Fruit fly (Drosophila melanogaster) whole organism, adult: ENCODE results near the gene Yp1.

Experiments
- CG11617 ChIP-seq: fragments of 200-800 bp; sonication (Bioruptor generic); optimal IDR thresholded peaks from 2 replicates; lab custom pipeline; 2017; ENCODE audit warnings: mild to moderate bottlenecking, missing biosample characterization, missing genetic modification reagents, missing genetic modification characterization
- CG12768 ChIP-seq: fragments of 200-800 bp; sonication (Bioruptor generic); optimal IDR thresholded peaks from 2 replicates; lab custom pipeline; 2017; ENCODE audit warnings: missing biosample characterization, missing genetic modification characterization, mild to moderate bottlenecking, moderate library complexity, missing genetic modification reagents
- CG14711 ChIP-seq: fragments of 200-800 bp; sonication (Bioruptor generic); optimal IDR thresholded peaks from 2 replicates; lab custom pipeline; 2018; ENCODE audit warnings: missing biosample characterization, mild to moderate bottlenecking, missing genetic modification characterization, moderate library complexity
- CG1620 ChIP-seq: fragments of 200-800 bp; sonication (Bioruptor generic); optimal IDR thresholded peaks from 2 replicates; lab custom pipeline; 2016; ENCODE audit warnings: missing biosample characterization, missing genetic modification characterization
- CG33017 ChIP-seq: fragments of 200-800 bp; sonication (Bioruptor generic); optimal IDR thresholded peaks from 2 replicates; lab custom pipeline; 2018; ENCODE audit warnings: missing biosample characterization, mild to moderate bottlenecking, missing genetic modification characterization, moderate library complexity
- CG5204 ChIP-seq: fragments of 200-800 bp; sonication (Bioruptor generic); optimal IDR thresholded peaks from 2 replicates; lab custom pipeline; 2016; ENCODE audit warnings: missing biosample characterization, missing genetic modification characterization
- CG7045 ChIP-seq: fragments of 200-800 bp; sonication (Bioruptor generic); optimal IDR thresholded peaks from 2 replicates; lab custom pipeline; 2017; ENCODE audit warnings: missing biosample characterization, mild to moderate bottlenecking, missing genetic modification characterization
- CG7101 ChIP-seq: fragments of 200-800 bp; sonication (Bioruptor generic); optimal IDR thresholded peaks from 2 replicates; lab custom pipeline; 2018; ENCODE audit warnings: missing biosample characterization, mild to moderate bottlenecking, missing genetic modification characterization, moderate library complexity
- Clk ChIP-seq: fragments of 200-800 bp; sonication (Bioruptor generic); optimal IDR thresholded peaks from 2 replicates; lab custom pipeline; 2017; ENCODE audit warnings: missing biosample characterization, missing genetic modification characterization
- Crg-1 ChIP-seq: fragments of 200-800 bp; sonication (Bioruptor generic); optimal IDR thresholded peaks from 2 replicates; lab custom pipeline; 2016; ENCODE audit warnings: missing biosample characterization, missing genetic modification characterization
- Hr96 ChIP-seq: fragments of 200-800 bp; sonication (Bioruptor generic); optimal IDR thresholded peaks from 2 replicates; lab custom pipeline; 2016; ENCODE audit warnings: missing biosample characterization, missing genetic modification characterization
- Mnt ChIP-seq: fragments of 200-800 bp; sonication (Bioruptor generic); optimal IDR thresholded peaks from 2 replicates; lab custom pipeline; 2016; ENCODE audit warnings: missing biosample characterization, mild to moderate bottlenecking, missing genetic modification characterization
- bab1 ChIP-seq: fragments of 200-800 bp; sonication (Bioruptor generic); optimal IDR thresholded peaks from 3 replicates; lab custom pipeline; 2019; ENCODE audit warnings: missing biosample characterization, mild to moderate bottlenecking, missing genetic modification characterization, moderate library complexity
- cic ChIP-seq: fragments of 200-800 bp; sonication (Bioruptor generic); optimal IDR thresholded peaks from 2 replicates; lab custom pipeline; 2017; ENCODE audit warnings: missing biosample characterization, mild to moderate bottlenecking, missing genetic modification characterization, moderate library complexity
- cnc ChIP-seq, 2 experiments: fragments of >200 bp; optimal IDR thresholded peaks; 2 replicates each; lab custom pipeline; 2017
- kay ChIP-seq: fragments of 200-800 bp; sonication (Bioruptor generic); peaks from one replicate; lab custom pipeline; 2016; ENCODE audit warnings: missing biosample characterization, missing genetic modification characterization, borderline replicate concordance
- ovo ChIP-seq: fragments of 200-800 bp; sonication (Bioruptor generic); optimal IDR thresholded peaks from 2 replicates; lab custom pipeline; 2016; ENCODE audit warnings: missing biosample characterization, missing genetic modification characterization
- pad ChIP-seq: fragments of 200-800 bp; sonication (Bioruptor generic); optimal IDR thresholded peaks from 3 replicates; lab custom pipeline; 2017; ENCODE audit warnings: missing biosample characterization, missing genetic modification characterization, mild to moderate bottlenecking, moderate library complexity, missing genetic modification reagents
- tj ChIP-seq: fragments of 200-800 bp; sonication (Bioruptor generic); optimal IDR thresholded peaks from 3 replicates; lab custom pipeline; 2017; ENCODE audit warnings: missing biosample characterization, mild to moderate bottlenecking, missing genetic modification characterization, moderate library complexity
- toe ChIP-seq: fragments of 200-800 bp; sonication (Bioruptor generic); optimal IDR thresholded peaks from 2 replicates; lab custom pipeline; 2016; ENCODE audit warnings: missing biosample characterization, missing genetic modification characterization

The Yp1 gene

DNA sequence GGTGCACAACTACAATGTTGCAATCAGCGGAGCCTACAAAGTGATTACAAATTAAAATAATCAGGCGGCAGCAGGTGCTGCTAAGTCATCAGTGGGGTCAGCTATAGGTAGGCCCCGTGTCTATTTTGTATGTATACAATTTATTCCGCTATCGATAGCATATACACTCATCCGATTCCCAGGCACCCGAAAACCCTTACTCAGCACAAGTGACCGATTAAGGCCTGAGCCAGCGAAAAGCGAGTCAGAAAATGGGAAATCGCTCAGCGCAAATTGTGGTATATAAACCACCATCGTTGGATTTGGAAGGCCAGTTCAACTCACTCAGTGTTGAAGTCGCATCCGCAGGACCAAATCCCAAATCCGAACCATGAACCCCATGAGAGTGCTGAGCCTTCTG, at the start of gene Yp1:
TSS of gene Yp1 (plus strand) at position 265 of the 400 bp plus-strand sequence.
- TF ChIP-seq tj (GFP tag; lab: Kevin White, UChicago) (peak; percentile 99), CG7045 (GFP tag; lab: Kevin White, UChicago) (no peak), pad (GFP tag; lab: Kevin White, UChicago) (no peak), CG12768 (no peak)

DNA sequence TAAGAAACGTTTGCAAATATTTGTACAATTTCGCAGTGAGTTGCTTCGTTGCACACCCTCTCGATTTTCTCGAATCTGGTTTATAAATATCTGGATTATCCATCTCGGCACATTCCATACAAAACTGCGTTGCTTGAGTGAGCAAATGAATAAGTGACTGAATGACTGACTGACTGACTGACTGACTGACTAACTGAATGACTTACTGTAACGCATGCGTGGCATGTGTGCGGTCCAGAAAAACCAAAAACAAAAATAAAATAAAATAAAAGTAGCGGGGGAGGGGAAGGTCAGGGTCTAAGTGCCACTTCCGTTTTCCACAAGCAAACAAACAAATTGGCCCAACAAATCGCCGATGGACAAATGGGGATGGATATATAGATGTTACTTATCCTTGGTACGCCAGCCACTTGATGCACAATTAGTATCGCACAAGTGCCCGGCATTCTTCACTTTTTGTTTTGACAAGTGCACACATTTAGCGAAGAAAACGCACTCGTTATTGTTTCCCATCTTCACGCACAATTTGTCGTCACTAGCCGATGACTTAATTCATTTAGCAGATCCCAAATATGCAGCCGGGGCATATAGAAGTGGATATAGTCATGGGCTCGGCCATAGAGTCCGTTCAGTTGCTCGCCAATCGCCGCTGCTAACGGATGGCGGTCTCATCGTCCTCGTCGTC, 44.9 kb upstream of the Yp1 start, which contains the start of gene CG33557:
TSS of gene CG33557 (plus strand) at position 635 of the 685 bp plus-strand sequence.
- TF ChIP-seq CG14711: no peak
- TF ChIP-seq cic: no peak
- TF ChIP-seq tj (GFP tag; lab: Kevin White, UChicago): no peak
- no peak for TF ChIP-seq ovo
- TF ChIP-seq CG7101 (tag; lab: Kevin White, UChicago): no peak

DNA sequence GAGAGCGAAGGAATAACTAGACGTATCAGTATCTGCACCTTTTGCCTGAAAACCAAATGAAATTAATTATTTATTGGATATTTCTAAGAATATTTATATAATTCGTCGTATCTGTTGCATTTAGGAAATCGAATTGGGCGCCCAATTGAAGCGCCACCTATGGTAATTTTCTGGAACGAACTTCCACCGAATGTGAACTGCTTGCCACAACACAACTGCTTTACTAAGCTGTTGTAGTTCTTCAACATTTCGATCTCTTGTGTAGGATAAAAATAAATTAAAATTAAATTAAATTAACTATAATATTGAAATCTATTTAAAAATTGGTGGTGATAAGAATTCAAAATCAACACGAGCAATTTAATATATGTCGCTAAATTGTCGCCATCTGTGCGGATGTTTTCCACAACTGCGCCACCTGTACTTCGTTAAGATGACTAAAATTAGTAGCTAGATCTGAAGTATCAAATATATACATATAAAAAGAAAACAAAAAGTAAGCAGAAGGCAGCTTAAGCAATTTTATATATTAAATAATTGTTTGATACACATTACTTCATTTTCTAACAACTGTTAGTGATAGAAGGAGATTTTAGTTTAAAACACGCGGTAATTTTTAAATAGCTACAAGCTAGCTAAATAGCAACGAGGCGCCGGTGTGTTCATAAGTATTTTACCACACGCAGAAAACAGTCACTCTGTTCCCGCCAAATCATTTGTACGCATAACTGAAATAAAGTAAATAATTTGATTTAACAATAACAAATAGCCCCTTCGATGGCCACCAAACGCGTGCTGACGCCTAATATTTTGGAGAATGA, 43.6 kb upstream of the Yp1 start, which contains the start of gene Dna2:
TSS of gene Dna2 (plus strand) at position 688 of the 821 bp plus-strand sequence.
- no peak for TF ChIP-seq toe
- TF ChIP-seq CG1620: no peak
- TF ChIP-seq CG12768: no peak
- TF ChIP-seq CG7045 (GFP tag; lab: Kevin White, UChicago): no peak
- no peak for TF ChIP-seq Clk (GFP tag; lab: Kevin White, UChicago)
- no peak for TF ChIP-seq Mnt (GFP tag; lab: Kevin White, UChicago)
- TF ChIP-seq pad (GFP tag; lab: Kevin White, UChicago): peak; percentile 0
- TF ChIP-seq CG14711: no peak
- TF ChIP-seq kay (GFP tag; lab: Kevin White, UChicago): no peak
- peak; percentile 18 for TF ChIP-seq Hr96
- TF ChIP-seq cic: no peak
- TF ChIP-seq ovo: no peak
- TF ChIP-seq Crg-1 (GFP tag; lab: Kevin White, UChicago): peak; percentile 12
- TF ChIP-seq cnc (optimal IDR thresholded peaks at IDR 0.05; lab: Kevin White, UChicago): no peak
- no peak for TF ChIP-seq CG7101 (tag; lab: Kevin White, UChicago)
- TF ChIP-seq CG11617: no peak
- no peak for TF ChIP-seq CG33017 (tag; lab: Kevin White, UChicago)
- TF ChIP-seq CG5204 (GFP tag; lab: Kevin White, UChicago): no peak
- TF ChIP-seq tj (GFP tag; lab: Kevin White, UChicago): no peak
- TF ChIP-seq bab1 (GFP tag; lab: Kevin White, UChicago): no peak

DNA sequence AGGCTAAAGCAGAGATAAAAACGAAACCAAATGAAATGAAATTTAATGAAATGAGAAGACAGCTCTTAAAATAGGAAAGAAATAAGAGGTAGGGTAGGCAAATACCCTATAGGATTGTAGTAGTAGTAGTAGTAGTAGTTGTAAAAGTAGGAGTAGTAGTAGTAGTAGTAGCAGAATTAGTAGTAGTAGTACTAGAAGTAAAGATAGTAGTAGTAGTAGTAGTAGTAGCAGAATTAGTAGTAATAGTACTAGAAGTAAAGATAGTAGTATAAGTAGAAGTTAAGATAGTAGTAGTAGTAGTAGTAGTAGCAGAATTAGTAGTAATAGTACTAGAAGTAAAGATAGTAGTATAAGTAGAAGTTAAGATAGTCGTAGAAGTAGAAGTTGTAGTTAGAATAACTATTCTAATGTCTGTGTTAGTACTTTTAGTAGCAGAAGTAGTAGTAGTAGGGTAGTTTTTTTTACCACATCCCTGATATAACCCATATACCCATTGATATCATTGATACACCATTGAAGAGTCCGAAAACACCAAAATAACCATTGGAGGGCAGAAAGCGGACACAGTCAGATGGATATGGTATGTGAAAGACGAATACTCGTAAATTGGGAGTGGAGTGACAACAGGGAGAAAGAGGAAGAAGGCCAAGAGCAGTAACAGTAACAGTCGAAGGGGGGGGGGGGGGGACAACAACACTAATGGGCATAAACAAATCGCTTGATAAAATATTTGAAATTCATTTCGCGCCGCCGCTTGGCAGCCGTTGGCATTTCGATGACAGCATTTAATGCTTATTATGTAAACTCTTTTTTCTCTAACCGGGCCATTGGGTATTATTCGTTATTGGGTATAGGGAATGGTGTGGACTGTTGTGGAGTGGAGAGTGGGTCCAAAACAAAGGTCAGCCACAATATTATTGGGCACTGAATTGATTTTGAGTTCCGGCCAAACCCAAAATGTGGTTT, 38.6 kb upstream of the Yp1 start:
- TF ChIP-seq cic (no peak), toe (no peak), CG7101 (tag; lab: Kevin White, UChicago) (no peak), CG12768 (no peak), bab1 (GFP tag; lab: Kevin White, UChicago) (no peak)

DNA sequence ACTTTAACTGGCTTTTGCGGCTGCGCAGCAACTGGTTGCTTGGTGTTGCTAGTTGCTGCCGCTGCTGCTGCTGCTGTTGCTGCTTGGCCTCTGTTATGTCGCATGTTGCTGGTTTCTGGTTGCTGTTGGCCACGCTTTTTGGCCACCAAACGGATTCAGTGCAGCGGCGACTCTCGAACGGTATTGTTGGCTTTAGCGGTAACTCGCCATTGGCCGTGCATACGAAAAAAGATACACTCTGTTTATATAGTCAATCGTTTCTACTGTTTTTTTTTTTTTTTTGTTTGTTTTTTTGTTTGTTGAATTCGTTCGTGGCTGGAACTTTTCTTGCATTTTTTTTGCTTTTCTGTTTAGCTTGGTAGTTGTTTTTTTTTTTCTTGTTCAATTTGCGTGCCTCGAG, 36.9 kb upstream of the Yp1 start, which contains the start of gene Cht6:
TSS of gene Cht6 (plus strand) at position 122 of the 400 bp plus-strand sequence.
- TF ChIP-seq tj (GFP tag; lab: Kevin White, UChicago) (no peak), CG7101 (tag; lab: Kevin White, UChicago) (no peak), Hr96 (no peak), CG14711 (no peak), CG1620 (no peak), kay (GFP tag; lab: Kevin White, UChicago) (no peak), toe (no peak), Crg-1 (GFP tag; lab: Kevin White, UChicago) (no peak), CG7045 (GFP tag; lab: Kevin White, UChicago) (no peak), pad (GFP tag; lab: Kevin White, UChicago) (no peak), CG33017 (tag; lab: Kevin White, UChicago) (no peak), bab1 (GFP tag; lab: Kevin White, UChicago) (no peak)

DNA sequence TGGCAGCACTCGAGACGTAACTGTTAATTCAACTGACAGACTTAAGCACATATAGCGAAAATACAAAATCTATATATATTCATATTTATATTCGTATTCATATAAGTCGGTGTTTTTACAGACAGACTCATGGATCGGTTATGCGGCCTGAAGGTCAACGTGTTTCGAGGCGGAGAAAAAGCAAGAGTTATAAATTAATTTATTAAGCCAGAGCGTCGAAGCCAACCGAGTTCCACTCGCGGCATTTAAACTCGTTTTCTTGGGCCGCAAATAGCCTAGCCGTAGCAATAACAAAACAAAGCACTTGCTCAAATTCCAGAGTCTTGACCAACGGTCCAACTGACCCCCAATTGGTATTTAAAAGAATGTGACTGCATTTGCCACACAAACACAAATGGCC, 32.8 kb upstream of the Yp1 start:
- no peak for TF ChIP-seq CG1620
- no peak for TF ChIP-seq CG33017 (tag; lab: Kevin White, UChicago)
- no peak for TF ChIP-seq kay (GFP tag; lab: Kevin White, UChicago)
